Worm (Caenorhabditis elegans): ENCODE results near the gene apl-1.

DNA sequence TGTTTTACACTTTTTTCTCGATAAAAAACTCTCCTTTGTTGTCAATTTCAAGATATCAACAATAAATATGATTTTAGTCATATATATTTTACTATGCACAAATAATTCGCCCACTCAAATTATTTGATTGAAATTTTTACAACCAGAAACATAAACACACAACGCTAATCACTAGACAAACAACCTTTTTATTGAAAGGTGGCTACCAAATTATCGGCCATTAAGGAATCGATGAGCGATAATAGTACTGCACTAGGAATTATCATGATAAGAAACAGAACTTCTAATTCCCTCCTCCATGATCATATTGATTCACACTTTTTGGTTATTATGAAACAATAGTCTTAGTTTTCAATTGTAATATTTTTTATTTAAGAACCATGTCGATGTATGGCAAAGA is 7.5 kb downstream of the apl-1 start, which contains the start of gene C42D8.1:
- TF ChIP-seq egl-27 (tag; optimal IDR thresholded peaks at IDR 0.05) (no peak), fkh-10 (GFP tag; optimal IDR thresholded peaks at IDR 0.05) (no peak), elt-1 (tag; optimal IDR thresholded peaks at IDR 0.05) (no peak), unc-39 (tag; optimal IDR thresholded peaks at IDR 0.05) (no peak), nhr-11 (tag; optimal IDR thresholded peaks at IDR 0.05) (no peak), mml-1 (tag; optimal IDR thresholded peaks at IDR 0.05) (no peak), unc-62 (GFP tag; optimal IDR thresholded peaks at IDR 0.05) (no peak), pqm-1 (tag; optimal IDR thresholded peaks at IDR 0.05) (peak; percentile 89), nhr-12 (tag; optimal IDR thresholded peaks at IDR 0.05) (no peak), nhr-76 (tag; optimal IDR thresholded peaks at IDR 0.05) (no peak), ceh-16 (tag; optimal IDR thresholded peaks at IDR 0.05) (no peak), ceh-82 (tag; optimal IDR thresholded peaks at IDR 0.05) (no peak)

All from whole organism, L3 larva.